Worm (Caenorhabditis elegans) whole organism, early embryonic: ENCODE data around the gene math-1.

ENCODE experiments used
- B0310.2 ChIP-seq: sonication (generic microtip); optimal IDR thresholded peaks from 2 replicates; lab custom pipeline; 2016; ENCODE audit warnings: mild to moderate bottlenecking, missing genetic modification characterization, missing compliant biosample characterization
- F13C5.2 ChIP-seq: sonication (generic microtip); optimal IDR thresholded peaks from 2 replicates; lab custom pipeline; 2017; ENCODE audit warnings: mild to moderate bottlenecking, missing genetic modification characterization, inconsistent platforms, missing compliant biosample characterization
- aly-1 ChIP-seq: sonication (generic microtip); optimal IDR thresholded peaks from 2 replicates; lab custom pipeline; 2016; ENCODE audit warnings: missing genetic modification characterization, missing compliant biosample characterization
- ama-1 ChIP-seq: fragments of 150-350 bp; optimal IDR thresholded peaks from 2 replicates; lab custom pipeline; 2014
- ceh-13 ChIP-seq: fragments of 200-800 bp; sonication (Bioruptor generic); optimal IDR thresholded peaks from 2 replicates; lab custom pipeline; 2018; ENCODE audit warnings: mild to moderate bottlenecking, missing genetic modification characterization, missing compliant biosample characterization
- ceh-36 ChIP-seq: sonication (generic microtip); optimal IDR thresholded peaks from 2 replicates; lab custom pipeline; 2016; ENCODE audit warnings: missing genetic modification characterization, inconsistent platforms, missing compliant biosample characterization
- flt-1 ChIP-seq: fragments of 200-800 bp; sonication (Bioruptor generic); IDR thresholded peaks from 2 replicates; pipeline ENCODE4 v1.3.6; 2022; ENCODE audit warnings: missing genetic modification characterization, missing compliant biosample characterization
- hmg-4 ChIP-seq: fragments of 200-800 bp; sonication (Bioruptor generic); optimal IDR thresholded peaks from 2 replicates; lab custom pipeline; 2018; ENCODE audit warnings: mild to moderate bottlenecking, missing genetic modification characterization, missing compliant biosample characterization
- hnd-1 ChIP-seq: sonication (generic microtip); optimal IDR thresholded peaks from 2 replicates; lab custom pipeline; 2016; ENCODE audit warnings: missing genetic modification characterization, missing compliant biosample characterization
- scrt-1 ChIP-seq: fragments of 200-800 bp; sonication (Bioruptor generic); IDR thresholded peaks from 2 replicates; pipeline ENCODE4 v1.3.6; 2022; ENCODE audit warnings: missing genetic modification characterization, missing compliant biosample characterization
- sea-1 ChIP-seq: fragments of 200-800 bp; sonication (Bioruptor generic); conservative IDR thresholded peaks from 2 replicates; pipeline ENCODE4 v1.3.6; 2022; ENCODE audit warnings: missing genetic modification characterization, missing compliant biosample characterization
- tbx-11 ChIP-seq: fragments of 200-800 bp; sonication (Bioruptor generic); IDR thresholded peaks from 2 replicates; pipeline ENCODE4 v1.3.6; 2022; ENCODE audit warnings: missing genetic modification characterization, missing compliant biosample characterization
- tra-4 ChIP-seq: sonication (generic microtip); optimal IDR thresholded peaks from 2 replicates; lab custom pipeline; 2017; ENCODE audit warnings: missing genetic modification characterization, missing compliant biosample characterization

DNA sequence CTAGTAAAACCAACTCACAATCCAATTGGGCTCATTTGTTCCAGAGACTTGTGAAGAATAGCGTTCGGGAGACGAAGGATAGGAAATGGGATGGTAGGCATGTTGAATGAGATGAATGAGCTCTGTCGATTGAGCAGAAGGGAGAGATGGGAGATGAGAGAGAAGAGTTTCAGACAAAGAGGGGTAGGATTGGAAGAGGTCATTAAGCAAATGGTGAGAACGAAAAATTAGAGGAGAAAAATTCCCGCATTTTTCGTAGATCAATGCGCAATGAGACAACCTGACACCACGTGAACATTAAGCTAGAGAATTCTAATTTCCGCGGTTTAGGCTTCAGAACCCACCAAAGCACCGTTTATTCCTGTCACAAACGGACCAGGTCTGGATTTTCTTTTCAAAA is 17.5 kb upstream of the math-1 start, which contains the start of gene F07E5.13:
- no peak for TF ChIP-seq ama-1 (lab: Kevin White, UChicago)
- no peak for TF ChIP-seq aly-1 (tag; lab: Kevin White, UChicago)
- TF ChIP-seq tra-4 (tag; lab: Kevin White, UChicago): no peak
- TF ChIP-seq hnd-1 (tag; lab: Kevin White, UChicago): no peak
- TF ChIP-seq tbx-11 (GFP tag; lab: Robert Waterston, UW): no peak
- TF ChIP-seq hmg-4: no peak
- TF ChIP-seq ceh-13: no peak
- TF ChIP-seq F13C5.2 (tag; lab: Kevin White, UChicago): no peak
- no peak for TF ChIP-seq flt-1 (GFP tag; lab: Robert Waterston, UW)
- no peak for TF ChIP-seq sea-1
- no peak for TF ChIP-seq ceh-36 (tag; lab: Kevin White, UChicago)
- no peak for TF ChIP-seq scrt-1 (GFP tag; lab: Robert Waterston, UW)
- no peak for TF ChIP-seq B0310.2 (tag; lab: Kevin White, UChicago)
